Worm (Caenorhabditis elegans): ENCODE data around the gene F10G7.5.
A peak's percentile ranks its signal among the peaks of the same experiment; 100 is the strongest.

The F10G7.5 gene

ce11 chrII:4739984-4740462 lies 46.8 kb downstream of the F10G7.5 start, which contains the start of gene eas-1 (continued):
- TF ChIP-seq aly-2 (tag; optimal IDR thresholded peaks at IDR 0.05) (no peak), lin-14 (GFP tag; optimal IDR thresholded peaks at IDR 0.05) (peak; percentile 83), aha-1 (tag; optimal IDR thresholded peaks at IDR 0.05) (no peak), vab-15 (tag; optimal IDR thresholded peaks at IDR 0.05) (peak; percentile 57), isw-1 (GFP tag; IDR thresholded peaks at IDR 0.05) (peak; percentile 81), zip-4 (GFP tag; optimal IDR thresholded peaks at IDR 0.05) (peak; percentile 10), unc-86 (tag; optimal IDR thresholded peaks at IDR 0.05) (peak; percentile 75), lin-13 (GFP tag; optimal IDR thresholded peaks at IDR 0.05) (peak; percentile 37), mab-9 (GFP tag; IDR thresholded peaks at IDR 0.05) (peak; percentile 69), lir-3 (tag; optimal IDR thresholded peaks at IDR 0.05; ENCODE audit: poor library complexity) (peak; percentile 95), tbx-2 (tag; optimal IDR thresholded peaks at IDR 0.05) (peak; percentile 91), blmp-1 (tag; optimal IDR thresholded peaks at IDR 0.05) (peak; percentile 73), ceh-90 (tag; optimal IDR thresholded peaks at IDR 0.05) (peak; percentile 93), nhr-47 (tag; optimal IDR thresholded peaks at IDR 0.05) (peak; percentile 92), skn-1 (tag; optimal IDR thresholded peaks at IDR 0.05) (peak; percentile 78), irx-1 (tag; optimal IDR thresholded peaks at IDR 0.05) (peak; percentile 92), nhr-85 (tag) (peak; percentile 88), pqm-1 (tag; optimal IDR thresholded peaks at IDR 0.05) (no peak), ceh-82 (tag; optimal IDR thresholded peaks at IDR 0.05) (peak; percentile 62 to 79 (median 78)), C04F5.9 (tag; optimal IDR thresholded peaks at IDR 0.05) (peak; percentile 78), egl-13 (tag; optimal IDR thresholded peaks at IDR 0.05) (peak; percentile 84), unc-62 (GFP tag; optimal IDR thresholded peaks at IDR 0.05) (no peak), ceh-88 (GFP tag; IDR thresholded peaks at IDR 0.05) (peak; percentile 57; the same call in 1 of the 2 replicates), nhr-90 (tag; optimal IDR thresholded peaks at IDR 0.05; ENCODE audit: poor library complexity) (peak; percentile 90), fkh-4 (tag; optimal IDR thresholded peaks at IDR 0.05; ENCODE audit: borderline replicate concordance) (peak; percentile 86), elt-3 (tag; optimal IDR thresholded peaks at IDR 0.05) (peak in 3 of 6 experiments; percentile 1 to 79 (median 19)), sup-37 (GFP tag; optimal IDR thresholded peaks at IDR 0.05) (no peak), F16B12.6 (tag; optimal IDR thresholded peaks at IDR 0.05) (peak; percentile 81), Y116A8C.19 (tag; optimal IDR thresholded peaks at IDR 0.05; ENCODE audit: borderline replicate concordance) (peak; percentile 52), rnt-1 (tag; optimal IDR thresholded peaks at IDR 0.05) (peak; percentile 98)

- no peak for TF ChIP-seq snpc-4 (tag; optimal IDR thresholded peaks at IDR 0.05)
- no peak for TF ChIP-seq unc-98 (GFP tag; IDR thresholded peaks at IDR 0.05)
- TF ChIP-seq lin-14 (GFP tag; optimal IDR thresholded peaks at IDR 0.05), result peak; percentile 23
- peak; percentile 65 for TF ChIP-seq blmp-1 (tag; optimal IDR thresholded peaks at IDR 0.05)
- no peak for TF ChIP-seq isw-1 (GFP tag; IDR thresholded peaks at IDR 0.05)
- no peak for TF ChIP-seq hlh-4 (tag; optimal IDR thresholded peaks at IDR 0.05)
- TF ChIP-seq C04F5.9 (tag; optimal IDR thresholded peaks at IDR 0.05), result no peak
- TF ChIP-seq mdl-1 (tag; optimal IDR thresholded peaks at IDR 0.05), result peak in 1 of 2 experiments; percentile 5
- no peak for TF ChIP-seq sup-37 (GFP tag; optimal IDR thresholded peaks at IDR 0.05)
- no peak for TF ChIP-seq efl-1 (optimal IDR thresholded peaks at IDR 0.05)
- TF ChIP-seq efl-1 (GFP tag; optimal IDR thresholded peaks at IDR 0.05 in 1 of 2), result peak in 1 of 2 experiments; percentile 89
- TF ChIP-seq irx-1 (tag; optimal IDR thresholded peaks at IDR 0.05), result no peak
- no peak for TF ChIP-seq ceh-8 (GFP tag; optimal IDR thresholded peaks at IDR 0.05)
- no peak for TF ChIP-seq zip-4 (GFP tag; optimal IDR thresholded peaks at IDR 0.05)
- TF ChIP-seq lin-15B (tag; optimal IDR thresholded peaks at IDR 0.05), result no peak
- peak; percentile 27 for TF ChIP-seq unc-130 (tag; optimal IDR thresholded peaks at IDR 0.05)
- no peak for TF ChIP-seq egl-13 (tag; optimal IDR thresholded peaks at IDR 0.05)
- no peak for TF ChIP-seq pqm-1 (tag; optimal IDR thresholded peaks at IDR 0.05)
- TF ChIP-seq nhr-85 (tag), result peak; percentile 61
- TF ChIP-seq grh-1 (GFP tag; IDR thresholded peaks at IDR 0.05), result no peak
- peak in 1 of 2 experiments; percentile 58 for TF ChIP-seq lin-35 (GFP tag; optimal IDR thresholded peaks at IDR 0.05)
- TF ChIP-seq swsn-7 (tag; optimal IDR thresholded peaks at IDR 0.05), result no peak
- no peak for TF ChIP-seq dpl-1 (GFP tag; optimal IDR thresholded peaks at IDR 0.05)
- peak; percentile 11 for TF ChIP-seq nhr-20 (tag; optimal IDR thresholded peaks at IDR 0.05)
- no peak for TF ChIP-seq ztf-4 (tag; optimal IDR thresholded peaks at IDR 0.05)
- peak; percentile 22 for TF ChIP-seq elt-2 (tag; optimal IDR thresholded peaks at IDR 0.05)
- TF ChIP-seq snu-23 (GFP tag; optimal IDR thresholded peaks at IDR 0.05), result peak; percentile 13
- TF ChIP-seq nhr-90 (tag; optimal IDR thresholded peaks at IDR 0.05; ENCODE audit: poor library complexity), result peak; percentile 14
- TF ChIP-seq C34B4.2 (tag; optimal IDR thresholded peaks at IDR 0.05), result no peak
- TF ChIP-seq nhr-71 (tag; optimal IDR thresholded peaks at IDR 0.05), result peak; percentile 25
These were observed 48.4 kb downstream of the F10G7.5 start, which contains the start of gene acs-11 for ce11 chrII:4741527-4742187. Gene acs-11, plus strand, starts transcription at chrII:4742137.

Data from whole organism, L1 larva.